Fruit fly (Drosophila melanogaster): Measurements from ENCODE around the gene exex.

exex gene

dm6 chr3L:7988828-7989673 lies 41.1 kb downstream of the exex start (continued):
- TF ChIP-seq nmo (GFP tag; optimal IDR thresholded peaks at IDR 0.05) (peak; percentile 97), CG2678 (tag; optimal IDR thresholded peaks at IDR 0.05) (peak; percentile 81), salm (tag; optimal IDR thresholded peaks at IDR 0.05) (no peak), aop (GFP tag; IDR thresholded peaks at IDR 0.05) (no peak), CG16813 (GFP tag; IDR thresholded peaks at IDR 0.05; ENCODE audit: partially characterized antibody) (no peak), Sox100B (GFP tag; optimal IDR thresholded peaks at IDR 0.05) (peak; percentile 74), CG10147 (GFP tag; optimal IDR thresholded peaks at IDR 0.05) (no peak), her (GFP tag; optimal IDR thresholded peaks at IDR 0.05) (no peak), CG7987 (GFP tag; optimal IDR thresholded peaks at IDR 0.05) (no peak), HLH4C (GFP tag; IDR thresholded peaks at IDR 0.05; ENCODE audit: partially characterized antibody) (no peak), CG7556 (GFP tag; optimal IDR thresholded peaks at IDR 0.05) (peak; percentile 78), CG32532 (GFP tag; IDR thresholded peaks at IDR 0.05) (no peak), ase (GFP tag; IDR thresholded peaks at IDR 0.05) (peak; percentile 52; the same call in 1 of the 3 replicates), CG30431 (GFP tag; optimal IDR thresholded peaks at IDR 0.05) (peak; percentile 28), Vsx1 (GFP tag; optimal IDR thresholded peaks at IDR 0.05) (peak; percentile 23), CG1602 (GFP tag; optimal IDR thresholded peaks at IDR 0.05) (peak; percentile 55), CG14667 (GFP tag; IDR thresholded peaks at IDR 0.05) (no peak), dysf (GFP tag; IDR thresholded peaks at IDR 0.05) (no peak), CG11560 (tag; IDR thresholded peaks at IDR 0.05) (no peak), CG5245 (GFP tag; optimal IDR thresholded peaks at IDR 0.05) (peak; percentile 66), pfk (GFP tag; optimal IDR thresholded peaks at IDR 0.05) (no peak), CG1024 (GFP tag; IDR thresholded peaks at IDR 0.05) (peak; percentile 53), Dll (GFP tag; IDR thresholded peaks at IDR 0.05; ENCODE audit: partially characterized antibody) (no peak), CG6175 (GFP tag; IDR thresholded peaks at IDR 0.05) (no peak), eyg (GFP tag; optimal IDR thresholded peaks at IDR 0.05) (no peak), tio (GFP tag; optimal IDR thresholded peaks at IDR 0.05) (peak; percentile 40), CG10565 (GFP tag; optimal IDR thresholded peaks at IDR 0.05) (peak; percentile 6), CG8388 (GFP tag; optimal IDR thresholded peaks at IDR 0.05) (peak; percentile 65), GATAe (GFP tag; conservative IDR thresholded peaks at IDR 0.05) (no peak), CG18599 (GFP tag; optimal IDR thresholded peaks at IDR 0.05) (peak; percentile 55), CG15479 (GFP tag; optimal IDR thresholded peaks at IDR 0.05) (no peak), Bgb (GFP tag; IDR thresholded peaks at IDR 0.05; ENCODE audit: partially characterized antibody) (no peak), p53 (GFP tag; optimal IDR thresholded peaks at IDR 0.05) (no peak), mirr (GFP tag; optimal IDR thresholded peaks at IDR 0.05) (no peak), jumu (GFP tag; optimal IDR thresholded peaks at IDR 0.05) (peak; percentile 60), fu2 (GFP tag; optimal IDR thresholded peaks at IDR 0.05) (no peak), CG4404 (GFP tag; IDR thresholded peaks at IDR 0.05) (peak; percentile 80), sd (tag; optimal IDR thresholded peaks at IDR 0.05) (no peak), CG13624 (GFP tag; optimal IDR thresholded peaks at IDR 0.05) (no peak), lov (optimal IDR thresholded peaks at IDR 0.05) (no peak), lov (GFP tag; IDR thresholded peaks at IDR 0.05) (peak; percentile 70; the same call in 2 of the 3 replicates), amos (GFP tag; IDR thresholded peaks at IDR 0.05; ENCODE audit: partially characterized antibody) (no peak), B-H2 (GFP tag; optimal IDR thresholded peaks at IDR 0.05) (no peak), CG13424 (tag; optimal IDR thresholded peaks at IDR 0.05) (peak; percentile 69), CG14441 (GFP tag; IDR thresholded peaks at IDR 0.05) (peak; percentile 42; the same call in 1 of the 2 replicates), CG10543 (GFP tag; optimal IDR thresholded peaks at IDR 0.05) (no peak), Mes4 (GFP tag; optimal IDR thresholded peaks at IDR 0.05) (no peak), CG1603 (tag; optimal IDR thresholded peaks at IDR 0.05) (no peak), CG12299 (tag; optimal IDR thresholded peaks at IDR 0.05) (no peak)

All from whole organism, embryonic.